Fruit fly (Drosophila melanogaster) whole organism, embryonic: ENCODE results near the gene Hand.

Experiments used
- Bdp1 ChIP-seq: fragments of 200-800 bp; sonication (Bioruptor generic); optimal IDR thresholded peaks from 3 replicates; lab custom pipeline; 2016; ENCODE audit warnings: missing biosample characterization, missing genetic modification characterization
- CG1024 ChIP-seq: fragments of 200-800 bp; sonication (Bioruptor generic); IDR thresholded peaks from 2 replicates; pipeline ENCODE4 v1.3.6; 2022; ENCODE audit warnings: missing biosample characterization, missing genetic modification characterization
- CG10321 ChIP-seq: fragments of 200-800 bp; sonication (Bioruptor generic); IDR thresholded peaks from 2 replicates; pipeline ENCODE4 v1.3.6; 2022; ENCODE audit warnings: missing biosample characterization, missing genetic modification characterization
- CG11723 ChIP-seq: fragments of 200-800 bp; sonication (Bioruptor generic); optimal IDR thresholded peaks from 2 replicates; lab custom pipeline; 2017; ENCODE audit warnings: missing biosample characterization, mild to moderate bottlenecking, missing genetic modification characterization
- CG12219 ChIP-seq: fragments of 200-800 bp; sonication (Bioruptor generic); optimal IDR thresholded peaks from 3 replicates; lab custom pipeline; 2018; ENCODE audit warnings: missing biosample characterization, mild to moderate bottlenecking, missing genetic modification characterization
- CG12744 ChIP-seq: fragments of 200-800 bp; sonication (Bioruptor generic); optimal IDR thresholded peaks from 2 replicates; lab custom pipeline; 2016; ENCODE audit warnings: missing biosample characterization, missing genetic modification characterization
- CG14710 ChIP-seq: fragments of 200-800 bp; sonication (Bioruptor generic); optimal IDR thresholded peaks from 3 replicates; lab custom pipeline; 2019; ENCODE audit warnings: missing biosample characterization, mild to moderate bottlenecking, missing genetic modification characterization, moderate library complexity
- CG15601 ChIP-seq: fragments of 200-800 bp; sonication (Bioruptor generic); optimal IDR thresholded peaks from 3 replicates; lab custom pipeline; 2019; ENCODE audit warnings: missing biosample characterization, mild to moderate bottlenecking, missing genetic modification characterization, moderate library complexity
- CG17328 ChIP-seq: fragments of 200-800 bp; sonication (Bioruptor generic); IDR thresholded peaks from 2 replicates; pipeline ENCODE4 v1.3.6; 2022; ENCODE audit warnings: missing biosample characterization, missing genetic modification characterization
- CG18011 ChIP-seq: fragments of 200-800 bp; sonication (Bioruptor generic); optimal IDR thresholded peaks from 2 replicates; lab custom pipeline; 2017; ENCODE audit warnings: missing biosample characterization, missing genetic modification characterization, mild to moderate bottlenecking, moderate library complexity, missing genotype
- CG3065 ChIP-seq: fragments of 200-800 bp; sonication (Bioruptor generic); optimal IDR thresholded peaks from 2 replicates; lab custom pipeline; 2016; ENCODE audit warnings: missing biosample characterization, missing genetic modification characterization
- CG34422 ChIP-seq: fragments of 200-800 bp; sonication (Bioruptor generic); IDR thresholded peaks from 3 replicates; pipeline ENCODE4 v1.3.6; 2022; ENCODE audit warnings: missing biosample characterization, missing genetic modification characterization
- CG4360 ChIP-seq: fragments of 200-800 bp; sonication (Bioruptor generic); IDR thresholded peaks from 2 replicates; pipeline ENCODE4 v1.3.6; 2022; ENCODE audit warnings: missing biosample characterization, missing genetic modification characterization
- CG8281 ChIP-seq: fragments of 200-800 bp; sonication (Bioruptor generic); optimal IDR thresholded peaks from 2 replicates; lab custom pipeline; 2018; ENCODE audit warnings: missing biosample characterization, mild to moderate bottlenecking, missing genetic modification characterization, moderate library complexity
- CG8388 ChIP-seq: fragments of 200-800 bp; sonication (Bioruptor generic); optimal IDR thresholded peaks from 2 replicates; lab custom pipeline; 2019; ENCODE audit warnings: missing biosample characterization, mild to moderate bottlenecking, missing genetic modification characterization, moderate library complexity
- CG9797 ChIP-seq: fragments of 200-800 bp; sonication (Bioruptor generic); optimal IDR thresholded peaks from 3 replicates; lab custom pipeline; 2018; ENCODE audit warnings: missing biosample characterization, mild to moderate bottlenecking, missing genetic modification characterization
- CG9876 ChIP-seq: fragments of 200-800 bp; sonication (Bioruptor generic); optimal IDR thresholded peaks from 2 replicates; lab custom pipeline; 2016; ENCODE audit warnings: missing biosample characterization, missing genetic modification characterization
- E2f2 ChIP-seq: fragments of 200-800 bp; sonication (Bioruptor generic); IDR thresholded peaks from 2 replicates; pipeline ENCODE4 v1.3.6; 2022; ENCODE audit warnings: missing biosample characterization, missing genetic modification characterization
- Fer1 ChIP-seq: fragments of 200-800 bp; sonication (Bioruptor generic); optimal IDR thresholded peaks from 2 replicates; lab custom pipeline; 2017; ENCODE audit warnings: missing biosample characterization, mild to moderate bottlenecking, missing genetic modification characterization
- HHEX ChIP-seq: fragments of 200-800 bp; sonication (Bioruptor generic); optimal IDR thresholded peaks from 3 replicates; lab custom pipeline; 2017; ENCODE audit warnings: missing biosample characterization, mild to moderate bottlenecking, missing genetic modification characterization, missing genetic modification reagents
- HLH4C ChIP-seq: fragments of 200-800 bp; sonication (Bioruptor generic); IDR thresholded peaks from 3 replicates; pipeline ENCODE4 v1.3.6; 2022; ENCODE audit warnings: missing biosample characterization, missing genetic modification characterization; ENCODE audit not compliant: partially characterized antibody
- HmgZ ChIP-seq: fragments of 200-800 bp; sonication (Bioruptor generic); optimal IDR thresholded peaks from 2 replicates; lab custom pipeline; 2018; ENCODE audit warnings: missing biosample characterization, mild to moderate bottlenecking, missing genetic modification characterization
- Hr39 ChIP-seq: fragments of >200 bp; optimal IDR thresholded peaks from 2 replicates; lab custom pipeline; 2017
- MTF-1 ChIP-seq: fragments of 200-800 bp; sonication (Bioruptor generic); optimal IDR thresholded peaks from 2 replicates; lab custom pipeline; 2018; ENCODE audit warnings: missing biosample characterization, mild to moderate bottlenecking, missing genetic modification characterization, borderline replicate concordance
- Mad ChIP-seq: fragments of 200-800 bp; sonication (Bioruptor generic); optimal IDR thresholded peaks from 2 replicates; lab custom pipeline; 2016; ENCODE audit warnings: missing biosample characterization, missing genetic modification characterization
- Max ChIP-seq: fragments of 200-800 bp; sonication (Bioruptor generic); optimal IDR thresholded peaks from 2 replicates; lab custom pipeline; 2016; ENCODE audit warnings: missing biosample characterization, mild to moderate bottlenecking, missing genetic modification characterization
- Neu2 ChIP-seq: fragments of 200-800 bp; sonication (Bioruptor generic); optimal IDR thresholded peaks from 3 replicates; lab custom pipeline; 2016; ENCODE audit warnings: missing biosample characterization, missing genetic modification characterization, borderline replicate concordance
- Stat92E ChIP-seq, 3 experiments: fragments of >200 bp in 2 of 3; fragments of 200-800 bp in 1 of 3; sonication (Bioruptor generic) in 1 of 3; optimal IDR thresholded peaks; 2 replicates each; lab custom pipeline; 2017 to 2019; ENCODE audit warnings: missing biosample characterization in 3 of 3, missing genetic modification characterization in 3 of 3, mild to moderate bottlenecking in 1 of 3, moderate library complexity in 1 of 3
- amos ChIP-seq: fragments of 200-800 bp; sonication (Bioruptor generic); IDR thresholded peaks from 2 replicates; pipeline ENCODE4 v1.3.6; 2022; ENCODE audit warnings: missing biosample characterization, missing genetic modification characterization; ENCODE audit not compliant: partially characterized antibody
- ash1 ChIP-seq: fragments of 200-800 bp; sonication (Bioruptor generic); optimal IDR thresholded peaks from 2 replicates; lab custom pipeline; 2018; ENCODE audit warnings: missing biosample characterization, mild to moderate bottlenecking, missing genetic modification characterization
- btn ChIP-seq: fragments of 200-800 bp; sonication (Bioruptor generic); optimal IDR thresholded peaks from 2 replicates; lab custom pipeline; 2016; ENCODE audit warnings: missing biosample characterization, missing genetic modification characterization
- cato ChIP-seq: fragments of 200-800 bp; sonication (Bioruptor generic); optimal IDR thresholded peaks from 2 replicates; lab custom pipeline; 2016; ENCODE audit warnings: missing biosample characterization, missing genetic modification characterization, borderline replicate concordance
- chm ChIP-seq: fragments of 200-800 bp; sonication (Bioruptor generic); IDR thresholded peaks from 2 replicates; pipeline ENCODE4 v1.3.6; 2022; ENCODE audit warnings: missing biosample characterization, missing genetic modification characterization
- en ChIP-seq: fragments of 200-800 bp; sonication (Bioruptor generic); optimal IDR thresholded peaks from 2 replicates; lab custom pipeline; 2016; ENCODE audit warnings: missing biosample characterization, missing genetic modification characterization
- ham ChIP-seq: fragments of 200-800 bp; sonication (Bioruptor generic); IDR thresholded peaks from 2 replicates; pipeline ENCODE4 v1.3.6; 2022; ENCODE audit warnings: missing biosample characterization, missing genetic modification characterization
- her ChIP-seq: fragments of 200-800 bp; sonication (Bioruptor generic); optimal IDR thresholded peaks from 2 replicates; lab custom pipeline; 2016; ENCODE audit warnings: missing biosample characterization, missing genetic modification characterization
- hth ChIP-seq: fragments of >200 bp; optimal IDR thresholded peaks from 2 replicates; lab custom pipeline; 2017; ENCODE audit warnings: inconsistent platforms
- ind ChIP-seq: fragments of 200-800 bp; sonication (Bioruptor generic); optimal IDR thresholded peaks from 3 replicates; lab custom pipeline; 2016; ENCODE audit warnings: missing biosample characterization, missing genetic modification characterization
- nau ChIP-seq: fragments of 200-800 bp; sonication (Bioruptor generic); optimal IDR thresholded peaks from 3 replicates; lab custom pipeline; 2017; ENCODE audit warnings: missing biosample characterization, mild to moderate bottlenecking, missing genetic modification characterization, missing genetic modification reagents
- nom ChIP-seq: fragments of 200-800 bp; sonication (Bioruptor generic); optimal IDR thresholded peaks from 2 replicates; lab custom pipeline; 2017; ENCODE audit warnings: missing biosample characterization, missing genetic modification characterization, mild to moderate bottlenecking, moderate library complexity, missing genetic modification reagents
- pan ChIP-seq, 4 experiments: fragments of >200 bp in 3 of 4; fragments of 200-800 bp in 1 of 4; sonication (Bioruptor generic) in 1 of 4; optimal IDR thresholded peaks in 3 of 4; IDR thresholded peaks in 1 of 4; 2 replicates each; pipeline versions ENCODE4 v1.3.6 to Lab custom; 2017 to 2022; ENCODE audit warnings: missing biosample characterization in 2 of 4, missing genetic modification characterization in 2 of 4, mixed read lengths in 1 of 4
- phol ChIP-seq: fragments of 200-800 bp; sonication (Bioruptor generic); optimal IDR thresholded peaks from 3 replicates; lab custom pipeline; 2018; ENCODE audit warnings: missing biosample characterization, mild to moderate bottlenecking, missing genetic modification characterization, moderate library complexity
- pros ChIP-seq: fragments of 200-800 bp; sonication (Bioruptor generic); optimal IDR thresholded peaks from 3 replicates; lab custom pipeline; 2019; ENCODE audit warnings: missing biosample characterization, mild to moderate bottlenecking, missing genetic modification characterization, moderate library complexity
- row ChIP-seq: fragments of 200-800 bp; sonication (Bioruptor generic); IDR thresholded peaks from 3 replicates; pipeline ENCODE4 v1.3.6; 2022; ENCODE audit warnings: missing biosample characterization, missing genetic modification characterization
- run ChIP-seq: fragments of 200-800 bp; sonication (Bioruptor generic); optimal IDR thresholded peaks from 3 replicates; lab custom pipeline; 2018; ENCODE audit warnings: missing biosample characterization, mild to moderate bottlenecking, missing genetic modification characterization
- shn ChIP-seq: fragments of 200-800 bp; sonication (Bioruptor generic); optimal IDR thresholded peaks from 3 replicates; lab custom pipeline; 2016; ENCODE audit warnings: missing biosample characterization, missing genetic modification characterization
- sna ChIP-seq: fragments of 200-800 bp; sonication (Bioruptor generic); IDR thresholded peaks from 2 replicates; pipeline ENCODE4 v1.3.6; 2022; ENCODE audit warnings: missing biosample characterization, missing genetic modification characterization; ENCODE audit not compliant: partially characterized antibody
- so ChIP-seq: fragments of 200-800 bp; sonication (Bioruptor generic); IDR thresholded peaks from 3 replicates; pipeline ENCODE4 v1.3.6; 2022; ENCODE audit warnings: missing biosample characterization, missing genetic modification characterization
- ttk ChIP-seq: fragments of 200-800 bp; sonication (Bioruptor generic); IDR thresholded peaks from 2 replicates; pipeline ENCODE4 v2.1.2; 2022; ENCODE audit warnings: missing biosample characterization, missing genetic modification characterization
- twi ChIP-seq: fragments of 200-800 bp; optimal IDR thresholded peaks from 2 replicates; lab custom pipeline; 2019; ENCODE audit warnings: missing biosample characterization, mild to moderate bottlenecking, missing genetic modification characterization, moderate library complexity
- vvl ChIP-seq: fragments of 200-800 bp; sonication (Bioruptor generic); IDR thresholded peaks from 2 replicates; pipeline ENCODE4 v1.3.6; 2022; ENCODE audit warnings: missing biosample characterization, missing genetic modification characterization

The Hand gene

dm6 chr2L:10321612-10322011, 26.4 kb upstream of the Hand start (continued):
- TF ChIP-seq nau (no peak), Neu2 (GFP tag; lab: Kevin White, UChicago) (no peak), CG9797 (no peak), CG11723 (GFP tag; lab: Kevin White, UChicago) (no peak), shn (no peak), CG14710 (tag; lab: Kevin White, UChicago) (no peak), CG9876 (GFP tag; lab: Kevin White, UChicago) (no peak), CG4360 (GFP tag; lab: Robert Waterston, UW) (no peak), nom (GFP tag; lab: Kevin White, UChicago) (peak; percentile 69), E2f2 (GFP tag; lab: Robert Waterston, UW) (peak; percentile 26; the same call in 1 of the 2 replicates), CG18011 (GFP tag; lab: Kevin White, UChicago) (no peak), Max (GFP tag; lab: Kevin White, UChicago) (no peak), ind (GFP tag; lab: Kevin White, UChicago) (no peak), CG17328 (GFP tag; lab: Robert Waterston, UW) (no peak), Hr39 (lab: Kevin White, UChicago) (no peak), Fer1 (GFP tag; lab: Kevin White, UChicago) (peak; percentile 56), HmgZ (tag; lab: Kevin White, UChicago) (peak; percentile 23), her (GFP tag; lab: Kevin White, UChicago) (no peak), en (no peak), CG12744 (GFP tag; lab: Kevin White, UChicago) (no peak), run (tag; lab: Kevin White, UChicago) (no peak), CG34422 (GFP tag; lab: Robert Waterston, UW) (no peak), ttk (GFP tag; lab: Robert Waterston, UW) (no peak), ash1 (GFP tag; lab: Kevin White, UChicago) (no peak), so (peak; percentile 58; the same call in 1 of the 3 replicates), cato (GFP tag; lab: Kevin White, UChicago) (no peak), pros (GFP tag; lab: Kevin White, UChicago) (no peak), sna (GFP tag; lab: Robert Waterston, UW) (no peak), phol (no peak), chm (GFP tag; lab: Robert Waterston, UW) (no peak), MTF-1 (GFP tag; lab: Kevin White, UChicago) (peak; percentile 15), Stat92E (GFP tag; optimal IDR thresholded peaks at IDR 0.05; lab: Kevin White, UChicago) (no peak), HLH4C (GFP tag; lab: Robert Waterston, UW) (no peak), CG10321 (GFP tag; lab: Robert Waterston, UW) (no peak), btn (GFP tag; lab: Kevin White, UChicago) (no peak), ham (no peak), Bdp1 (GFP tag; lab: Kevin White, UChicago) (no peak), twi (no peak), row (GFP tag; lab: Robert Waterston, UW) (no peak), vvl (GFP tag; lab: Robert Waterston, UW) (peak; percentile 23; the same call in 1 of the 2 replicates), CG3065 (GFP tag; lab: Kevin White, UChicago) (no peak), CG8388 (no peak), Mad (GFP tag; lab: Kevin White, UChicago) (no peak), CG8281 (tag; lab: Kevin White, UChicago) (no peak), HHEX (GFP tag; lab: Kevin White, UChicago) (no peak), CG15601 (tag; lab: Kevin White, UChicago) (no peak), CG1024 (GFP tag; lab: Robert Waterston, UW) (no peak), hth (lab: Kevin White, UChicago) (no peak), amos (GFP tag; lab: Robert Waterston, UW) (no peak; the same call in 1 of the 2 replicates), CG12219 (no peak), pan (optimal IDR thresholded peaks at IDR 0.05; lab: Kevin White, UChicago) (no peak), pan (GFP tag; optimal IDR thresholded peaks at IDR 0.05 in 1 of 2, IDR thresholded peaks at IDR 0.05 in 1 of 2) (no peak)
